Worm (Caenorhabditis elegans) whole organism, mixed stage, embryonic: Measurements from ENCODE around the gene sre-8.

Experiments
- M03D4.4 ChIP-seq: sonication (generic microtip); optimal IDR thresholded peaks from 2 replicates; lab custom pipeline; 2017; ENCODE audit warnings: mild to moderate bottlenecking, missing genetic modification characterization, missing compliant biosample characterization
- bed-3 ChIP-seq: fragments of 200-800 bp; sonication (Bioruptor generic); optimal IDR thresholded peaks from 3 replicates; lab custom pipeline; 2018; ENCODE audit warnings: mild to moderate bottlenecking, missing genetic modification characterization, moderate library complexity, missing compliant biosample characterization
- blmp-1 ChIP-seq: fragments of 150-350 bp; optimal IDR thresholded peaks from 2 replicates; lab custom pipeline; 2014; ENCODE audit warnings: missing biosample characterization, missing genetic modification characterization
- ceh-43 ChIP-seq: fragments of 200-800 bp; sonication (Bioruptor generic); optimal IDR thresholded peaks from 2 replicates; lab custom pipeline; 2018; ENCODE audit warnings: mild to moderate bottlenecking, missing genetic modification characterization, moderate library complexity, missing compliant biosample characterization
- ceh-83 ChIP-seq: fragments of 200-800 bp; sonication (Bioruptor generic); optimal IDR thresholded peaks from 2 replicates; lab custom pipeline; 2018; ENCODE audit warnings: mild to moderate bottlenecking, missing genetic modification characterization, missing compliant biosample characterization
- ces-1 ChIP-seq: fragments of 150-350 bp; optimal IDR thresholded peaks from 2 replicates; lab custom pipeline; 2014; ENCODE audit warnings: missing biosample characterization, missing genetic modification reagents, missing genetic modification characterization
- cnd-1 ChIP-seq: fragments of 200-800 bp; sonication (Bioruptor generic); optimal IDR thresholded peaks from 2 replicates; lab custom pipeline; 2018; ENCODE audit warnings: mild to moderate bottlenecking, missing genetic modification characterization, missing compliant biosample characterization
- drap-1 ChIP-seq: fragments of 200-800 bp; sonication (Bioruptor generic); optimal IDR thresholded peaks from 3 replicates; lab custom pipeline; 2018; ENCODE audit warnings: mild to moderate bottlenecking, missing genetic modification characterization, missing compliant biosample characterization
- elt-1 ChIP-seq: sonication (generic microtip); optimal IDR thresholded peaks from 2 replicates; lab custom pipeline; 2017; ENCODE audit warnings: missing genetic modification characterization, mild to moderate bottlenecking, missing compliant biosample characterization, antibody characterized with exemption, moderate library complexity, borderline replicate concordance; ENCODE audit not compliant: insufficient read depth
- elt-3 ChIP-seq: fragments of 150-350 bp; optimal IDR thresholded peaks from 2 replicates; lab custom pipeline; 2014; ENCODE audit warnings: missing biosample characterization, missing genetic modification characterization
- flh-1 ChIP-seq: fragments of 200-800 bp; sonication (Bioruptor generic); optimal IDR thresholded peaks from 2 replicates; lab custom pipeline; 2018; ENCODE audit warnings: mild to moderate bottlenecking, missing genetic modification characterization, moderate library complexity, missing compliant biosample characterization
- ham-2 ChIP-seq: fragments of 200-800 bp; sonication (Bioruptor generic); optimal IDR thresholded peaks from 2 replicates; lab custom pipeline; 2018; ENCODE audit warnings: mild to moderate bottlenecking, missing genetic modification characterization, missing compliant biosample characterization
- hlh-1 ChIP-seq: fragments of 150-350 bp; optimal IDR thresholded peaks from 2 replicates; lab custom pipeline; 2014; ENCODE audit warnings: missing biosample characterization, missing genetic modification reagents, missing genetic modification characterization
- lin-13 ChIP-seq: fragments of 150-350 bp; optimal IDR thresholded peaks from 2 replicates; lab custom pipeline; 2014; ENCODE audit warnings: missing biosample characterization, missing genetic modification characterization
- lin-32 ChIP-seq: fragments of 200-800 bp; sonication (Bioruptor generic); optimal IDR thresholded peaks from 2 replicates; lab custom pipeline; 2018; ENCODE audit warnings: mild to moderate bottlenecking, missing genetic modification characterization, missing compliant biosample characterization
- lsy-2 ChIP-seq: fragments of 150-350 bp; optimal IDR thresholded peaks from 2 replicates; lab custom pipeline; 2014; ENCODE audit warnings: missing biosample characterization, missing genetic modification characterization
- mep-1 ChIP-seq: fragments of 150-350 bp; optimal IDR thresholded peaks from 2 replicates; lab custom pipeline; 2017; ENCODE audit warnings: missing biosample characterization, missing genetic modification reagents, missing genetic modification characterization, inconsistent platforms
- nhr-2 ChIP-seq: fragments of 150-350 bp; optimal IDR thresholded peaks from 2 replicates; lab custom pipeline; 2014; ENCODE audit warnings: missing biosample characterization, missing genetic modification characterization
- nhr-237 ChIP-seq: fragments of 150-350 bp; optimal IDR thresholded peaks from 2 replicates; lab custom pipeline; 2014; ENCODE audit warnings: missing biosample characterization, missing genetic modification characterization
- nhr-28 ChIP-seq: fragments of 150-350 bp; optimal IDR thresholded peaks from 2 replicates; lab custom pipeline; 2014; ENCODE audit warnings: missing biosample characterization, missing genetic modification characterization
- nhr-76 ChIP-seq: sonication (generic microtip); optimal IDR thresholded peaks from 2 replicates; lab custom pipeline; 2017; ENCODE audit warnings: missing biosample characterization, missing genetic modification characterization
- pha-4 ChIP-seq: fragments of 150-350 bp; optimal IDR thresholded peaks from 2 replicates; lab custom pipeline; 2018; ENCODE audit warnings: missing biosample characterization, missing genetic modification reagents, missing genetic modification characterization
- sem-2 ChIP-seq: fragments of 200-800 bp; sonication (Bioruptor generic); optimal IDR thresholded peaks from 2 replicates; lab custom pipeline; 2018; ENCODE audit warnings: mild to moderate bottlenecking, missing genetic modification characterization, missing compliant biosample characterization
- snpc-4 ChIP-seq: fragments of 150-350 bp; optimal IDR thresholded peaks from 2 replicates; lab custom pipeline; 2014; ENCODE audit warnings: missing biosample characterization, missing genetic modification characterization
- sptf-1 ChIP-seq: sonication (generic microtip); optimal IDR thresholded peaks from 2 replicates; lab custom pipeline; 2017; ENCODE audit warnings: mild to moderate bottlenecking, missing genetic modification characterization, moderate library complexity, missing compliant biosample characterization
- tbx-8 ChIP-seq: fragments of 200-800 bp; sonication (Bioruptor generic); optimal IDR thresholded peaks from 2 replicates; lab custom pipeline; 2018; ENCODE audit warnings: mild to moderate bottlenecking, missing genetic modification characterization, moderate library complexity, missing compliant biosample characterization
- unc-120 ChIP-seq: sonication (generic microtip); optimal IDR thresholded peaks from 2 replicates; lab custom pipeline; 2017; ENCODE audit warnings: missing genetic modification characterization, missing compliant biosample characterization; ENCODE audit not compliant: poor library complexity, severe bottlenecking
- unc-39 ChIP-seq: fragments of 150-350 bp; optimal IDR thresholded peaks from 2 replicates; lab custom pipeline; 2014; ENCODE audit warnings: missing biosample characterization, missing genetic modification characterization
- unc-62 ChIP-seq: fragments of 150-350 bp; optimal IDR thresholded peaks from 2 replicates; lab custom pipeline; 2014; ENCODE audit warnings: missing biosample characterization, missing genetic modification reagents, missing genetic modification characterization
- zip-8 ChIP-seq: fragments of 150-350 bp; optimal IDR thresholded peaks from 2 replicates; lab custom pipeline; 2014; ENCODE audit warnings: missing biosample characterization, missing genetic modification characterization
- ztf-11 ChIP-seq: fragments of 150-350 bp; optimal IDR thresholded peaks from 2 replicates; lab custom pipeline; 2014; ENCODE audit warnings: missing biosample characterization, missing genetic modification characterization

sre-8 gene

DNA sequence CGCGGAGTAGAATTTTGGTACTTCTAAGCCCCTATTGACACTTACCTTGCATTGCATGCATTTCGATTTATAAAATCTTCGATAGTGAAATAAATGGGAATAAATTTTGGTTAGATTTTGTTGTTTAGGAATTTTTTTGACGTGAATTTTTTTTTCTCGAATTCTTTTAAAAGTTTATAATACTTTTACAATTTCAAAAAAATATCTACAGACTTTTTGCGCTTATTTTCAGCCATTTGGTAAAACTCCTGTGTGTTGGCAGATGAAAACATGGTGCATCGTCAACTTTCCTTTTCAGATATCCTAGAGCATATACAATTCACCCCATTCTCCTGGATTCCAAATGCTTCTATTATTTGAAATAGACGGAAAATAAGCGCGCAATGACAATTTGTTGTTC lies 33.7 kb downstream of the sre-8 start, which contains the start of gene F14D7.18:
TSS of gene F14D7.18 (minus strand) at position 101 of the 400 bp plus-strand sequence.
- no peak for TF ChIP-seq ceh-83 (GFP tag; lab: Kevin White, UChicago)
- no peak for TF ChIP-seq flh-1 (GFP tag; lab: Kevin White, UChicago)
- no peak for TF ChIP-seq zip-8 (tag; lab: Kevin White, UChicago)
- no peak for TF ChIP-seq nhr-2 (tag; lab: Kevin White, UChicago)
- no peak for TF ChIP-seq lsy-2 (tag; lab: Kevin White, UChicago)
- TF ChIP-seq blmp-1 (tag; lab: Kevin White, UChicago): no peak
- no peak for TF ChIP-seq mep-1 (tag; lab: Kevin White, UChicago)
- TF ChIP-seq bed-3 (GFP tag; lab: Kevin White, UChicago): no peak
- TF ChIP-seq ceh-43: no peak
- TF ChIP-seq pha-4: no peak
- TF ChIP-seq tbx-8 (GFP tag; lab: Kevin White, UChicago): no peak
- TF ChIP-seq unc-62 (GFP tag; lab: Kevin White, UChicago): no peak
- TF ChIP-seq nhr-237: no peak
- no peak for TF ChIP-seq elt-1 (tag; lab: Kevin White, UChicago)
- no peak for TF ChIP-seq lin-32 (GFP tag; lab: Kevin White, UChicago)

DNA sequence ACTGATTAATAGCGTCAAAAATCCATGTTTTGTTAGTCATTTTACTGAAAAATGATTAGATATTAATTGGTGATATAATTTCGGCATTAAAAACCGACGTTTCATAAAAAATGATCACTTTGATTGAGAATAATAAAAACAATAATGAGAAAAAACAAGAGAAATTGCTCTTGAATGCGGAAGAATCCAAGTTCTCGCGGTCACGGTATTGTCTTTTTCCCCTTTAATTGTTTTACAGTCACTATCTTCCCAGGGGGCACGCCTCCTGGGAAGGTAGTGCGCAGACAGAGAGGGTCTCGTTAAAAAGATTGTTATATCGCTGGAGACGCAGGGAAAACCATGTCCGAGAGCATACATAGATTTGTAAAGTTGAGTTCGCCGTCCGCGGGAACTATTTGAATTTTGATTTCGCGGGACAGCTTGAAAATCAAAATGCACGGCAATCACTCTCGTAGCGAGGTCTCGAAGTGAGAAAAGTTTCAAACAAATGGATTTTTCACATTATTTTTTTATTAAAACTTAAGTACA lies 36.8 kb downstream of the sre-8 start, which contains the start of gene F14D7.2:
TSS of gene F14D7.2 (minus strand) at position 51 of the 528 bp plus-strand sequence.
- no peak for TF ChIP-seq nhr-237
- TF ChIP-seq sptf-1 (tag; lab: Kevin White, UChicago): no peak
- no peak for TF ChIP-seq nhr-2 (tag; lab: Kevin White, UChicago)
- TF ChIP-seq lsy-2 (tag; lab: Kevin White, UChicago): no peak
- no peak for TF ChIP-seq pha-4
- TF ChIP-seq bed-3 (GFP tag; lab: Kevin White, UChicago): no peak

DNA sequence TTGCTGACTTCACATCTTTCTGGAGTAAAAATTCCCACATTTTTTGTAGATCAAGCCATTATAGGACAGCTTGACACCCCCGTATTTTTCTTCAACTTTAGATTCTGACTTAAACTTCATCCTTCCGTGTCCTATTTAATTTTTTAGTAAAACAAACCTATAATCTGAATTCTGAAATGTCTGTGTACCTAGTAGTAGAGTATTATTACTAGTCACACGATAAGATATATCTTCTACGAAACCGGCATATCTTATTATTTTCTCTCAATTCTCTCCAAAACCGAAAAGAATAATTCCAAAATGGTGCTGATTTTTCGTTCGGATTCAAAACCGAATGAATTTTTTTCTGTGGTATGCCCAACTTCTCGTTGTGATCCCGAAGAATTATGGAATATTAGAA lies 37.5 kb downstream of the sre-8 start, which contains the start of gene F14D7.9:
TSS of gene F14D7.9 (plus strand) at position 301 of the 400 bp plus-strand sequence.
- no peak for TF ChIP-seq M03D4.4
- TF ChIP-seq snpc-4: no peak
- no peak for TF ChIP-seq nhr-28
- TF ChIP-seq lsy-2 (tag; lab: Kevin White, UChicago): no peak
- no peak for TF ChIP-seq hlh-1 (tag; lab: Kevin White, UChicago)
- TF ChIP-seq elt-3: no peak
- no peak for TF ChIP-seq unc-39 (tag; lab: Kevin White, UChicago)
- no peak for TF ChIP-seq zip-8 (tag; lab: Kevin White, UChicago)
- TF ChIP-seq ham-2: no peak
- TF ChIP-seq sptf-1 (tag; lab: Kevin White, UChicago): no peak
- no peak for TF ChIP-seq ceh-83 (GFP tag; lab: Kevin White, UChicago)
- no peak for TF ChIP-seq lin-32 (GFP tag; lab: Kevin White, UChicago)
- TF ChIP-seq, all 35 proteins: peak for 0

DNA sequence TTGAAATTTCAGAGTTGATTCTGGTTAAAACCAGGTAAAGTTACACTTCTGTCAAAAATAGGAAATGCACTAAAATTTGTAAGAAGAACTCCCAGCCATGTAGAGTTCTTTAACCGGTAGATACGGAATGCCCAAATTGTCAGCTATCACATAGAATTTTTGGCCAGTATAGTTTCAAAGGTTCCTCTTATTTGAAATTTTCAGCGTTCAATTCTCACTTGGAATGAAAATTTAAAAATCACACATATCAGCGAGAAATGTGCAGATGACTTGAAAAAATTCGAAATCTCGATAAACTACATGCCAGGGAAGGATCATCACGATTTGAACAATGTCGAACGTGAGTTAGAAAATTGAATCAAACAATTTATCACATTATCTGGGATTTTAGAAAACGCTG lies 39.6 kb downstream of the sre-8 start, which contains the start of gene F14D7.3:
TSS of gene F14D7.3 (plus strand) at position 301 of the 400 bp plus-strand sequence.
- TF ChIP-seq snpc-4 (no peak), unc-120 (tag; lab: Kevin White, UChicago) (no peak), ces-1 (no peak), lsy-2 (tag; lab: Kevin White, UChicago) (no peak), cnd-1 (no peak), sem-2 (no peak), ham-2 (no peak), elt-1 (tag; lab: Kevin White, UChicago) (no peak), drap-1 (GFP tag; lab: Kevin White, UChicago) (no peak), ztf-11 (tag; lab: Kevin White, UChicago) (no peak), nhr-28 (no peak), tbx-8 (GFP tag; lab: Kevin White, UChicago) (no peak), nhr-76 (tag; lab: Kevin White, UChicago) (no peak), nhr-2 (tag; lab: Kevin White, UChicago) (no peak), blmp-1 (tag; lab: Kevin White, UChicago) (no peak), mep-1 (tag; lab: Kevin White, UChicago) (no peak)

DNA sequence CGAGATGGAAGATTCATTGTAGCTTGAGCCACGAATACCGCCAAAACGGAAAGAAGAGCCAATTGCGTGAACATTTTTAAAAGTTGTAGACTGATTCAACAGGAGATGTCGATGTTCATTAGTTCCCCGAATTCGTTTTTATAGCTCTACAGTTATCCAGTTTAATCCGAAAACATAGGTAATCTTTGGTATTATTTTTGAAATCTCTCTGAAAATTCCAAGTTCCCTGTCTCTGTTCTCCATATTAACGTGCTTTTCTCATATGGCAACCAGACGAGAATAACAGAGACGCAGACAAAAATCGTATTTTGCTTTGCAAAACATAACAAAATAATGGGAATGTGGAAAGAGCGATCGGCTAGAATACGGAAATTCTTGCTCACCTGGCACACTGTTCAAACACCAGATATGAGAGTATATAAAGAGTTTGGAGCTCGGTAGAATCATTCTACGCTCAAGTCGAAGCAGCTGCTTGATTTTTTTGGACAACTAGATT lies 42.7 kb downstream of the sre-8 start, which contains the start of the genes spig-3 and F14D7.12:
TSS of gene spig-3 (minus strand) at position 101 of the 496 bp plus-strand sequence.
TSS of gene F14D7.12 (plus strand) at position 446 of the 496 bp plus-strand sequence.
- TF ChIP-seq drap-1 (GFP tag; lab: Kevin White, UChicago) (no peak), lin-13 (tag; lab: Kevin White, UChicago) (no peak), nhr-237 (no peak), elt-1 (tag; lab: Kevin White, UChicago) (no peak), unc-39 (tag; lab: Kevin White, UChicago) (no peak), unc-120 (tag; lab: Kevin White, UChicago) (no peak), zip-8 (tag; lab: Kevin White, UChicago) (no peak)
